Fruit fly (Drosophila melanogaster) whole organism, embryonic: Measurements from ENCODE around the gene Acp32CD.

Experiments
- Bgb ChIP-seq: fragments of 200-800 bp; sonication (Bioruptor generic); IDR thresholded peaks from 2 replicates; pipeline ENCODE4 v1.3.6; 2022; ENCODE audit warnings: missing biosample characterization, missing genetic modification characterization; ENCODE audit not compliant: partially characterized antibody
- BtbVII ChIP-seq: fragments of 200-800 bp; sonication (Bioruptor generic); optimal IDR thresholded peaks from 3 replicates; lab custom pipeline; 2017; ENCODE audit warnings: missing biosample characterization, mild to moderate bottlenecking, missing genetic modification characterization
- CG1024 ChIP-seq: fragments of 200-800 bp; sonication (Bioruptor generic); IDR thresholded peaks from 2 replicates; pipeline ENCODE4 v1.3.6; 2022; ENCODE audit warnings: missing biosample characterization, missing genetic modification characterization
- CG10274 ChIP-seq: fragments of 200-800 bp; sonication (Bioruptor generic); optimal IDR thresholded peaks from 3 replicates; lab custom pipeline; 2017; ENCODE audit warnings: missing biosample characterization, mild to moderate bottlenecking, missing genetic modification characterization
- CG12236 ChIP-seq: fragments of 200-800 bp; sonication (Bioruptor generic); optimal IDR thresholded peaks from 2 replicates; lab custom pipeline; 2016; ENCODE audit warnings: missing biosample characterization, missing genetic modification characterization
- CG12942 ChIP-seq: fragments of 200-800 bp; sonication (Bioruptor generic); optimal IDR thresholded peaks from 3 replicates; lab custom pipeline; 2016; ENCODE audit warnings: missing biosample characterization, missing genetic modification characterization
- CG13296 ChIP-seq: fragments of 200-800 bp; sonication (Bioruptor generic); optimal IDR thresholded peaks from 3 replicates; lab custom pipeline; 2018; ENCODE audit warnings: missing biosample characterization, mild to moderate bottlenecking, missing genetic modification characterization
- CG13624 ChIP-seq: fragments of 200-800 bp; sonication (Bioruptor generic); optimal IDR thresholded peaks from 2 replicates; lab custom pipeline; 2016; ENCODE audit warnings: missing biosample characterization, missing genetic modification characterization
- CG14667 ChIP-seq: fragments of 200-800 bp; sonication (Bioruptor generic); IDR thresholded peaks from 2 replicates; pipeline ENCODE4 v1.3.6; 2022; ENCODE audit warnings: missing biosample characterization, missing genetic modification characterization
- CG15479 ChIP-seq: fragments of 200-800 bp; sonication (Bioruptor generic); optimal IDR thresholded peaks from 3 replicates; lab custom pipeline; 2019; ENCODE audit warnings: missing biosample characterization, mild to moderate bottlenecking, missing genetic modification characterization, moderate library complexity
- CG17802 ChIP-seq: fragments of 200-800 bp; sonication (Bioruptor generic); optimal IDR thresholded peaks from 2 replicates; lab custom pipeline; 2018; ENCODE audit warnings: missing biosample characterization, mild to moderate bottlenecking, missing genetic modification characterization, moderate library complexity
- CG34224 ChIP-seq: fragments of 200-800 bp; sonication (Bioruptor generic); IDR thresholded peaks from 3 replicates; pipeline ENCODE4 v1.3.6; 2022; ENCODE audit warnings: missing biosample characterization, missing genetic modification characterization; ENCODE audit not compliant: partially characterized antibody
- CG3847 ChIP-seq: fragments of 200-800 bp; sonication (Bioruptor generic); IDR thresholded peaks from 2 replicates; pipeline ENCODE4 v1.3.6; 2022; ENCODE audit warnings: missing biosample characterization, missing genetic modification characterization
- CG5180 ChIP-seq: fragments of 200-800 bp; sonication (Bioruptor generic); optimal IDR thresholded peaks from 3 replicates; lab custom pipeline; 2017; ENCODE audit warnings: missing biosample characterization, missing genetic modification characterization, mild to moderate bottlenecking, moderate library complexity, missing genetic modification reagents
- CG6683 ChIP-seq: fragments of 200-800 bp; sonication (Bioruptor generic); optimal IDR thresholded peaks from 2 replicates; lab custom pipeline; 2017; ENCODE audit warnings: missing biosample characterization, mild to moderate bottlenecking, missing genetic modification characterization, missing genetic modification reagents
- CG6813 ChIP-seq: fragments of 200-800 bp; sonication (Bioruptor generic); optimal IDR thresholded peaks from 2 replicates; lab custom pipeline; 2017; ENCODE audit warnings: missing biosample characterization, missing genetic modification characterization, mild to moderate bottlenecking, moderate library complexity, missing genetic modification reagents
- CG7372 ChIP-seq: fragments of 200-800 bp; sonication (Bioruptor generic); IDR thresholded peaks from 2 replicates; pipeline ENCODE4 v1.3.6; 2022; ENCODE audit warnings: missing biosample characterization, missing genetic modification characterization
- D19B ChIP-seq: fragments of 200-800 bp; sonication (Bioruptor generic); optimal IDR thresholded peaks from 2 replicates; lab custom pipeline; 2017; ENCODE audit warnings: missing biosample characterization, mild to moderate bottlenecking, missing genetic modification characterization
- Doc2 ChIP-seq: fragments of 200-800 bp; sonication (Bioruptor generic); IDR thresholded peaks from 2 replicates; pipeline ENCODE4 v1.3.6; 2022; ENCODE audit warnings: missing biosample characterization, missing genetic modification characterization
- E2f2 ChIP-seq: fragments of 200-800 bp; sonication (Bioruptor generic); IDR thresholded peaks from 2 replicates; pipeline ENCODE4 v1.3.6; 2022; ENCODE audit warnings: missing biosample characterization, missing genetic modification characterization
- Ets65A ChIP-seq: fragments of 200-800 bp; sonication (Bioruptor generic); peaks from one replicate; lab custom pipeline; 2016; ENCODE audit warnings: missing biosample characterization, missing genetic modification characterization
- GATAe ChIP-seq: fragments of 200-800 bp; sonication (Bioruptor generic); conservative IDR thresholded peaks from 2 replicates; pipeline ENCODE4 v1.3.6; 2022; ENCODE audit warnings: missing biosample characterization, missing genetic modification characterization
- HLH3B ChIP-seq: fragments of 200-800 bp; sonication (Bioruptor generic); IDR thresholded peaks from 2 replicates; pipeline ENCODE4 v1.3.6; 2022; ENCODE audit warnings: missing biosample characterization, missing genetic modification characterization
- Hr51 ChIP-seq, 2 experiments: fragments of 200-800 bp; sonication (Bioruptor generic); optimal IDR thresholded peaks; 2 replicates in 1 of 2; 3 replicates in 1 of 2; lab custom pipeline; 2016 to 2018; ENCODE audit warnings: missing biosample characterization in 2 of 2, missing genetic modification characterization in 2 of 2, mild to moderate bottlenecking in 1 of 2, moderate library complexity in 1 of 2
- MBD-R2 ChIP-seq: fragments of 200-800 bp; sonication (Bioruptor generic); IDR thresholded peaks from 2 replicates; pipeline ENCODE4 v1.3.6; 2022; ENCODE audit warnings: missing biosample characterization, missing genetic modification characterization
- Mad ChIP-seq: fragments of 200-800 bp; sonication (Bioruptor generic); optimal IDR thresholded peaks from 2 replicates; lab custom pipeline; 2016; ENCODE audit warnings: missing biosample characterization, missing genetic modification characterization
- NFAT ChIP-seq: fragments of 200-800 bp; sonication (Bioruptor generic); IDR thresholded peaks from 2 replicates; pipeline ENCODE4 v1.3.6; 2022; ENCODE audit warnings: missing biosample characterization, missing genetic modification characterization
- TFAM ChIP-seq: fragments of 200-800 bp; sonication (Bioruptor generic); optimal IDR thresholded peaks from 2 replicates; lab custom pipeline; 2017; ENCODE audit warnings: missing biosample characterization, missing genetic modification characterization, inconsistent platforms
- ab ChIP-seq: fragments of 200-800 bp; sonication (Bioruptor generic); optimal IDR thresholded peaks from 2 replicates; lab custom pipeline; 2016; ENCODE audit warnings: missing biosample characterization, missing genetic modification characterization
- abd-A ChIP-seq: fragments of 200-800 bp; sonication (Bioruptor generic); optimal IDR thresholded peaks from 3 replicates; lab custom pipeline; 2019; ENCODE audit warnings: missing biosample characterization, mild to moderate bottlenecking, missing genetic modification characterization, moderate library complexity
- bab2 ChIP-seq: fragments of 200-800 bp; sonication (Bioruptor generic); optimal IDR thresholded peaks from 2 replicates; lab custom pipeline; 2016; ENCODE audit warnings: missing biosample characterization, missing genetic modification characterization
- bigmax ChIP-seq: fragments of 200-800 bp; sonication (Bioruptor generic); optimal IDR thresholded peaks from 2 replicates; lab custom pipeline; 2018; ENCODE audit warnings: missing biosample characterization, mild to moderate bottlenecking, missing genetic modification characterization
- bsh ChIP-seq, 2 experiments: fragments of 200-800 bp; sonication (Bioruptor generic); optimal IDR thresholded peaks; 2 replicates each; lab custom pipeline; 2017 to 2018; ENCODE audit warnings: mild to moderate bottlenecking in 2 of 2, missing biosample characterization in 2 of 2, missing genetic modification characterization in 2 of 2, moderate library complexity in 1 of 2
- cas ChIP-seq: fragments of 200-800 bp; sonication (Bioruptor generic); IDR thresholded peaks from 2 replicates; pipeline ENCODE4 v1.3.6; 2022; ENCODE audit warnings: missing biosample characterization, missing genetic modification characterization
- chm ChIP-seq: fragments of 200-800 bp; sonication (Bioruptor generic); IDR thresholded peaks from 2 replicates; pipeline ENCODE4 v1.3.6; 2022; ENCODE audit warnings: missing biosample characterization, missing genetic modification characterization
- dan ChIP-seq: fragments of 200-800 bp; sonication (Bioruptor generic); IDR thresholded peaks from 2 replicates; pipeline ENCODE4 v1.3.6; 2022; ENCODE audit warnings: missing biosample characterization, missing genetic modification characterization
- danr ChIP-seq: fragments of 200-800 bp; sonication (Bioruptor generic); IDR thresholded peaks from 2 replicates; pipeline ENCODE4 v1.3.6; 2022; ENCODE audit warnings: missing biosample characterization, missing genetic modification characterization
- dmrt99B ChIP-seq: fragments of 200-800 bp; sonication (Bioruptor generic); optimal IDR thresholded peaks from 2 replicates; lab custom pipeline; 2018; ENCODE audit warnings: missing biosample characterization, mild to moderate bottlenecking, missing genetic modification characterization, moderate library complexity
- fd64A ChIP-seq: fragments of 200-800 bp; sonication (Bioruptor generic); optimal IDR thresholded peaks from 3 replicates; lab custom pipeline; 2018; ENCODE audit warnings: missing biosample characterization, mild to moderate bottlenecking, missing genetic modification characterization
- ham ChIP-seq: fragments of 200-800 bp; sonication (Bioruptor generic); IDR thresholded peaks from 2 replicates; pipeline ENCODE4 v1.3.6; 2022; ENCODE audit warnings: missing biosample characterization, missing genetic modification characterization
- ind ChIP-seq: fragments of 200-800 bp; sonication (Bioruptor generic); optimal IDR thresholded peaks from 3 replicates; lab custom pipeline; 2016; ENCODE audit warnings: missing biosample characterization, missing genetic modification characterization
- kay ChIP-seq: fragments of 200-800 bp; sonication (Bioruptor generic); optimal IDR thresholded peaks from 2 replicates; lab custom pipeline; 2016; ENCODE audit warnings: missing biosample characterization, missing genetic modification characterization
- onecut ChIP-seq: fragments of 200-800 bp; sonication (Bioruptor generic); IDR thresholded peaks from 2 replicates; pipeline ENCODE4 v1.3.6; 2022; ENCODE audit warnings: missing biosample characterization, missing genetic modification characterization
- pho ChIP-seq: fragments of 200-800 bp; sonication (Bioruptor generic); optimal IDR thresholded peaks from 2 replicates; lab custom pipeline; 2016; ENCODE audit warnings: missing biosample characterization, missing genetic modification characterization
- pum ChIP-seq: fragments of 200-800 bp; sonication (Bioruptor generic); optimal IDR thresholded peaks from 2 replicates; lab custom pipeline; 2016; ENCODE audit warnings: missing biosample characterization, missing genetic modification characterization
- sc ChIP-seq, 3 experiments: fragments of >200 bp in 2 of 3; fragments of 200-800 bp in 1 of 3; sonication (Bioruptor generic) in 1 of 3; optimal IDR thresholded peaks; 2 replicates in 2 of 3; 3 replicates in 1 of 3; lab custom pipeline; 2017; ENCODE audit warnings: mild to moderate bottlenecking in 1 of 3, missing biosample characterization in 1 of 3, missing genetic modification characterization in 1 of 3, missing genetic modification reagents in 1 of 3
- slp2 ChIP-seq: fragments of 200-800 bp; sonication (Bioruptor generic); optimal IDR thresholded peaks from 2 replicates; lab custom pipeline; 2016; ENCODE audit warnings: missing biosample characterization, missing genetic modification characterization
- wor ChIP-seq: fragments of 200-800 bp; sonication (Bioruptor generic); IDR thresholded peaks from 2 replicates; pipeline ENCODE4 v1.3.6; 2022; ENCODE audit warnings: missing biosample characterization, missing genetic modification characterization
- z ChIP-seq: fragments of 200-800 bp; sonication (Bioruptor generic); IDR thresholded peaks from 3 replicates; pipeline ENCODE4 v1.3.6; 2022; ENCODE audit warnings: missing biosample characterization, missing genetic modification characterization

Gene Acp32CD

DNA sequence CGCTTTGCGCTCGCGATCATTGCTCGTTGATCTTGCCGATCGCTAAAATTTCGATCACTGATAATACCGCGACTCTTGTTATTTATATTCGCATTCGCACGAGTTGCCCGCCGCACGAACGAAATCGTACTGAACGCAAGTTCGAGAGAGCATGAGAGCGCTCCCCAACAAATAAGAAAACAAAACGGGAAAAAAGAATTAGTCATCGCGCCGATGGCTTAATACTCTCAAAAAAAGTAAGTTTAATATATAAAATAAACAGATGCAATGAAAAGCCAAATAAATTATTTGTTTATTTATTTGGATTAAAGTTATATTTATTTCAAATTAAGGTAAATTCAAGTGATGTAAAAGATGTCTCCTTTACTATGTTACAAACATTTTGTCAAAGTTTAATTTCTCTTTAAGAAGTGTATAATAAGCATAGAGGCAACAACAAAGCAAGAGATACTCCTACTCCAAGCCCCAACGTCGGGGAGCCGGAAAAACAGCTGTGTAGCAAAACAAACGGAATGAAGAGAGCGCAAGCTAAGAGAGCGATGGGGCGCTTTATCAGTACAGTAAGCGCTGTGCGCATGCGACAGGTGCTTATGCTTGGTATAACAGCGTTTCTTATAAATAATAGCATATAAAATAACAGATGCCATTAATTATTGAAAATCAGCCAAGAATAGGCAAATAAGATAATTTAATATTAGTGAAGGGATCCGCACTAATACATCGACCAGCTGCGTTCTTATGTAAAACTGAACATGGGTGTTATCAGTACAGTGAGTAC is 42.1 kb downstream of the Acp32CD start (continued):
- no peak for TF ChIP-seq sc (optimal IDR thresholded peaks at IDR 0.05; lab: Kevin White, UChicago)
- TF ChIP-seq sc (GFP tag; optimal IDR thresholded peaks at IDR 0.05; lab: Kevin White, UChicago), result peak; percentile 50
- peak; percentile 0 for TF ChIP-seq CG13624 (GFP tag; lab: Kevin White, UChicago)
- TF ChIP-seq CG10274 (GFP tag; lab: Kevin White, UChicago), result no peak
- TF ChIP-seq z, result no peak
- TF ChIP-seq bab2 (GFP tag; lab: Kevin White, UChicago), result peak; percentile 54
- TF ChIP-seq D19B, result peak; percentile 5
- peak; percentile 75 for TF ChIP-seq BtbVII (GFP tag; lab: Kevin White, UChicago)
- no peak; the same call in 1 of the 2 replicates for TF ChIP-seq ham (GFP tag; lab: Robert Waterston, UW)
- TF ChIP-seq CG17802 (tag; lab: Kevin White, UChicago), result no peak
- TF ChIP-seq CG12236, result peak; percentile 59
- peak; percentile 63 for TF ChIP-seq wor (GFP tag; lab: Robert Waterston, UW)
- TF ChIP-seq NFAT (GFP tag; lab: Robert Waterston, UW), result no peak; the same call in 1 of the 2 replicates
- peak; percentile 72 for TF ChIP-seq ab
- TF ChIP-seq CG12942 (GFP tag; lab: Kevin White, UChicago), result peak; percentile 69
- TF ChIP-seq pum (GFP tag; lab: Kevin White, UChicago), result peak; percentile 38
- no peak for TF ChIP-seq abd-A (tag; lab: Kevin White, UChicago)
- no peak for TF ChIP-seq CG15479 (GFP tag; lab: Kevin White, UChicago)
- no peak for TF ChIP-seq bigmax (GFP tag; lab: Kevin White, UChicago)
- no peak; the same call in 1 of the 2 replicates for TF ChIP-seq MBD-R2 (GFP tag; lab: Robert Waterston, UW)
- TF ChIP-seq Ets65A (GFP tag; lab: Kevin White, UChicago), result no peak
- TF ChIP-seq onecut (GFP tag; lab: Robert Waterston, UW), result peak; percentile 36; the same call in 1 of the 2 replicates
- peak; percentile 53 for TF ChIP-seq CG5180 (GFP tag; lab: Kevin White, UChicago)
- peak; percentile 48 for TF ChIP-seq pho (GFP tag; lab: Kevin White, UChicago)
- no peak for TF ChIP-seq TFAM (GFP tag; lab: Kevin White, UChicago)
- peak; percentile 77 for TF ChIP-seq slp2 (GFP tag; lab: Kevin White, UChicago)
- peak; percentile 44; the same call in 1 of the 2 replicates for TF ChIP-seq cas (GFP tag; lab: Robert Waterston, UW)
- no peak for TF ChIP-seq CG34224
- TF ChIP-seq kay (GFP tag; lab: Kevin White, UChicago), result peak; percentile 52
- peak; percentile 51 for TF ChIP-seq HLH3B
- peak; percentile 40 for TF ChIP-seq CG6683 (GFP tag; lab: Kevin White, UChicago)
- peak; percentile 77 for TF ChIP-seq CG13296 (GFP tag; lab: Kevin White, UChicago)
- peak; percentile 55 to 70 for TF ChIP-seq bsh (GFP tag; optimal IDR thresholded peaks at IDR 0.05; lab: Kevin White, UChicago)
- TF ChIP-seq Bgb (GFP tag; lab: Robert Waterston, UW), result peak; percentile 56; the same call in 1 of the 2 replicates
- no peak for TF ChIP-seq Doc2 (GFP tag; lab: Robert Waterston, UW)
- peak; percentile 89 for TF ChIP-seq GATAe (GFP tag; lab: Robert Waterston, UW)
- peak; percentile 80 for TF ChIP-seq CG3847
- TF ChIP-seq CG1024 (GFP tag; lab: Robert Waterston, UW), result peak; percentile 45; the same call in 1 of the 2 replicates
- peak; percentile 22 for TF ChIP-seq chm (GFP tag; lab: Robert Waterston, UW)
- peak; percentile 75 for TF ChIP-seq Mad (GFP tag; lab: Kevin White, UChicago)
- peak; percentile 44; the same call in 1 of the 2 replicates for TF ChIP-seq danr
- TF ChIP-seq ind (GFP tag; lab: Kevin White, UChicago), result peak; percentile 40
- no peak for TF ChIP-seq dan (GFP tag; lab: Robert Waterston, UW)
- TF ChIP-seq CG6813 (GFP tag; lab: Kevin White, UChicago), result no peak
- peak; percentile 91 for TF ChIP-seq dmrt99B (tag; lab: Kevin White, UChicago)
- peak; percentile 71 for TF ChIP-seq E2f2 (GFP tag; lab: Robert Waterston, UW)
- peak; percentile 52; the same call in 1 of the 2 replicates for TF ChIP-seq CG14667 (GFP tag; lab: Robert Waterston, UW)
- TF ChIP-seq fd64A (GFP tag; lab: Kevin White, UChicago), result peak; percentile 26
- peak; percentile 58 for TF ChIP-seq CG7372 (GFP tag; lab: Robert Waterston, UW)
- TF ChIP-seq Hr51 (GFP tag; optimal IDR thresholded peaks at IDR 0.05; lab: Kevin White, UChicago), result peak; percentile 24 to 79
